Worm (Caenorhabditis elegans) whole organism, midembryonic: ENCODE results near the gene ugt-13.
A peak's percentile ranks its signal among the peaks of the same experiment; 100 is the strongest.

Source experiments
- T22C8.4 ChIP-seq: fragments of 200-800 bp; sonication (Bioruptor generic); IDR thresholded peaks from 2 replicates; pipeline ENCODE4 v1.3.6; 2022; ENCODE audit warnings: missing genetic modification characterization, missing compliant biosample characterization
- cog-1 ChIP-seq: sonication (generic microtip); optimal IDR thresholded peaks from 2 replicates; lab custom pipeline; 2016; ENCODE audit warnings: missing genetic modification characterization, missing compliant biosample characterization
- flt-1 ChIP-seq: fragments of 200-800 bp; sonication (Bioruptor generic); IDR thresholded peaks from 2 replicates; pipeline ENCODE4 v1.3.6; 2022; ENCODE audit warnings: missing genetic modification characterization, missing compliant biosample characterization
- klf-2 ChIP-seq: fragments of 200-800 bp; sonication (Bioruptor generic); conservative IDR thresholded peaks from 2 replicates; pipeline ENCODE4 v1.3.6; 2022; ENCODE audit warnings: missing genetic modification reagents, missing genetic modification characterization, missing compliant biosample characterization
- med-1 ChIP-seq: sonication (generic microtip); optimal IDR thresholded peaks from 2 replicates; lab custom pipeline; 2017; ENCODE audit warnings: missing genetic modification characterization, mild to moderate bottlenecking, missing compliant biosample characterization, antibody characterized with exemption, missing genetic modification reagents; ENCODE audit not compliant: insufficient read depth
- ref-1 ChIP-seq: fragments of 200-800 bp; sonication (Bioruptor generic); conservative IDR thresholded peaks from 2 replicates; pipeline ENCODE4 v1.3.6; 2022; ENCODE audit warnings: missing genetic modification reagents, missing genetic modification characterization, missing compliant biosample characterization
- tab-1 ChIP-seq: fragments of 200-800 bp; sonication (Bioruptor generic); IDR thresholded peaks from 2 replicates; pipeline ENCODE4 v1.3.6; 2022; ENCODE audit warnings: missing genetic modification characterization, missing compliant biosample characterization
- ztf-23 ChIP-seq: fragments of 200-800 bp; sonication (Bioruptor generic); IDR thresholded peaks from 2 replicates; pipeline ENCODE4 v1.3.6; 2022; ENCODE audit warnings: missing genetic modification reagents, missing genetic modification characterization, missing compliant biosample characterization
- ztf-29 ChIP-seq: fragments of 200-800 bp; sonication (Bioruptor generic); IDR thresholded peaks from 2 replicates; pipeline ENCODE4 v1.3.6; 2022; ENCODE audit warnings: missing genetic modification reagents, missing genetic modification characterization, missing compliant biosample characterization

ugt-13 gene

DNA sequence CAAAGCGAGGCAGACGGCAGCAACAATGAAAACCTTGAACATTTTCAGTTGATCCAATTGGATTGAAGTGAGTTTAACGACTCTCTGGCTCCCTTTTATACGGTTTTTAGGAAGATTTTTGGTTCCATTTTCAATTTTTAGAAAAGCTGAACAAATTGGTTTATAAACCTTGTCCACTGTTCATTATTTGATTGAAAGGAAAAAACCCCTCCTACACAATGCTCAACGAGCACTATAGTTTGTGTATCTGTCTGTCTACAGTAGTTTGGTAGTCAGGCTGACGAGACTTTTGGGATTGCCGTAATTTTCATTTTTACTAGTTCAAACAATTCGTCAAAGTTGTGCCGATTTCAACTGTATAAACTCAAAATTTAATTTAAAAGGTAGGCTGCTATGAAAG is 29.4 kb upstream of the ugt-13 start, which contains the start of gene T19H12.15:
TSS of gene T19H12.15 (minus strand) at position 101 of the 400 bp plus-strand sequence.
- no peak for TF ChIP-seq cog-1 (tag; lab: Kevin White, UChicago)
- TF ChIP-seq ref-1, result no peak
- no peak for TF ChIP-seq tab-1
- no peak for TF ChIP-seq ztf-23 (GFP tag; lab: Robert Waterston, UW)
- no peak for TF ChIP-seq T22C8.4 (GFP tag; lab: Robert Waterston, UW)
- TF ChIP-seq ztf-29 (GFP tag; lab: Robert Waterston, UW), result no peak
- TF ChIP-seq klf-2, result no peak

DNA sequence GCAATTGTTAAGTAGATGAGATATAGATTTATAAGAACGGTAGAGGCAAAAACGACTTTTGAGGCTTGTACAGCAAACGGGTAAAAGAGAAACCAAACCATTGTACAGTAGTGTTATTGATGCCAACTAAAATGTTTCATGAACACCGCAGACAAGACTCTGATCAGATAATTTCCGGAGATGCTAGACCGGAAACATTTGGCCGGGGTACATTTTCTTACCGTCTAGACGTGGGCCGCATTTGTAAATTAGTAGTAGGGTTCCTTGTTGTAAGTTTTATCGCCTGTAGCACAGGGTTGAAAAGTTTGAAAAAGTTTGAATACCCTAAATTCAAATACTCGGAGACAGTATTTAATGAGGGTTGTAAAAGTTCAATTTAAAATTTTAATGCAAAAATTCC is 27.3 kb upstream of the ugt-13 start, which contains the start of gene str-32:
TSS of gene str-32 (minus strand) at position 101 of the 400 bp plus-strand sequence.
- TF ChIP-seq med-1 (GFP tag; lab: Kevin White, UChicago) (no peak), tab-1 (no peak), ztf-23 (GFP tag; lab: Robert Waterston, UW) (no peak), ref-1 (no peak), ztf-29 (GFP tag; lab: Robert Waterston, UW) (no peak)

DNA sequence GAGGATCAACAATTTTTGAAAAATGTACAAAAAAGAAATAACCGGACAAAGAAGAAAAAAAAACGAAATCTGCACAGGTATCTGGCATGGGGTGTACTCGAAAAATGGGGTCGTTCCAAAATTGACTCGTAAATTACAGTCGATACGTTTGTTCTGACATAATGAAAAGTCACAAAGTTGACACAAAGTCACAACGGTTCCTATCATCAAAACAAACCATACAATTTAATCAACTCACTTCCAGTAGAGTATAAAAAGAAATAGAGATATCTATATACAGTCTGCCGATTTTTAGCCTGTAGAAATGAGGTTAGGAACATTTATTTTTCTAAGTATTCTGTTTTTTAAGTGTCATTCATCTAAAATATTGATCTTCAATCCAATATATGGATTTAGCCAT is 24.2 kb upstream of the ugt-13 start, which contains the start of gene T19H12.12:
TSS of gene T19H12.12 (plus strand) at position 301 of the 400 bp plus-strand sequence.
- TF ChIP-seq cog-1 (tag; lab: Kevin White, UChicago) (no peak), ref-1 (no peak), ztf-29 (GFP tag; lab: Robert Waterston, UW) (no peak), tab-1 (no peak), flt-1 (GFP tag; lab: Robert Waterston, UW) (no peak), klf-2 (no peak), med-1 (GFP tag; lab: Kevin White, UChicago) (no peak), ztf-23 (GFP tag; lab: Robert Waterston, UW) (no peak), T22C8.4 (GFP tag; lab: Robert Waterston, UW) (no peak)

DNA sequence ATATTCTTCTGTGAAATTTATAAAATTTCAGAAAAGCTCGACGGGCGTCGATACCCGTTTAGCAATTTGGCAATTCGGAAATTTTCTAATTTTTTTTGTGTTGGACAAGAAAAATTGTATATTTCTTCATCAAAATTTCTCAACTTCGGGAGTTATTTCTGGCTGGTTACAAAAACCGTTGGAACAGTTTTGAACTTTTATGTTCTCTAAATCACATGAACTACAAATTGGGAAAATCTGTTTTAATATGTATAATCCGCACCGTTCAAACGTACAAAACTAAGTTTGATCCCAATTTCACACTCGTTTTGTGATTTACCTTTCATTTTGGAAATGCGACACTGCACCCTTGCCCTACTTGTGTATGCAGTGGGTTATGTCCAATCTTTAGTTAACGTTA is 23.3 kb upstream of the ugt-13 start, which contains the start of gene T19H12.3:
TSS of gene T19H12.3 (plus strand) at position 301 of the 400 bp plus-strand sequence.
- TF ChIP-seq med-1 (GFP tag; lab: Kevin White, UChicago), result no peak

DNA sequence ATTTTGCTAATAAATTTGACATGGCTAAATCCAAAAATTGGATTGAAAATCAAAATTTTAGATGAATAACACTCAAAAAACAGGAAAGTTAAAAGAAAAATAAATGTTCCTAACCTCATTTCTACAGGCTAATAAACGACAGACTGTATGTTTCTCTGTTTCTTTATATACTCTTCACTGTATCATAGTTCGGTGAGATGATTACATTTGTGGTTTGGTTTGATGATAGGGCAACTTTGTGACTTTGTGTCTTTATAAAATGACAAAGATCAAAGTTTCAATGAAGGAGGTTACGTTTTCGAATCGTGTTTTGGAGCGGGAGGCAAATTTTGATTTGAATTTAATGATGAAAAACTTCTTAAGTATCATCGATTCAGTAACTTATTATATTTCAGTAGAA is 19.2 kb upstream of the ugt-13 start, which contains the start of gene ugt-12:
TSS of gene ugt-12 (minus strand) at position 153 of the 400 bp plus-strand sequence.
- TF ChIP-seq cog-1 (tag; lab: Kevin White, UChicago), result no peak
- no peak for TF ChIP-seq flt-1 (GFP tag; lab: Robert Waterston, UW)
- no peak for TF ChIP-seq tab-1
- no peak for TF ChIP-seq ztf-23 (GFP tag; lab: Robert Waterston, UW)
- no peak for TF ChIP-seq ztf-29 (GFP tag; lab: Robert Waterston, UW)

DNA sequence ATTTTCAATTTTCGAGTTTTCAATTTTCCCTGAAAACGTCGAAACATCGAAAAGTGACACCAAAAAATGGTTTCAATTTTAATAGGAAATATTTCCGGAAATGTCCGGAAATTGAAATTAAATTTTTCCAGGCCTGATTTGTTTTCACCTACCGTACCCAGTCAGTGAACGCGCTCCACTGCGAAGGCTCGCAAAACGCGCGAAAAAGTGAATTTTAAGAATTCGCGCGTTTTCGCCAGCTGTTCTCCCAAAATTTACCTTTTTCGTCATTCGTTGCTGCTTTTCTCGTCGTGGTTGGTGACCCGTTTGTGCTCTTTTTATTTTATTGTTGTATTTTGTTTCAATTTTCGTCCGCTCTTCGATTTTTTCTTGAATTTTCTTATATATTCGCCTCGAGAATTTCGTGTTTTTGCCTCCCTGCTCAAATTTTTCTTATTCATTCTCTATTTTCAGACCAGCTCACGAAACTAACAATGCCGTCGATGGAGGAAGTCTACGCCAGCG is 18.7 kb upstream of the ugt-13 start, which contains the start of gene T19H12.2:
TSS of gene T19H12.2 (plus strand) at position 454 of the 504 bp plus-strand sequence.
- TF ChIP-seq flt-1 (GFP tag; lab: Robert Waterston, UW) (no peak), med-1 (GFP tag; lab: Kevin White, UChicago) (no peak), tab-1 (no peak), klf-2 (no peak), ztf-29 (GFP tag; lab: Robert Waterston, UW) (no peak)

DNA sequence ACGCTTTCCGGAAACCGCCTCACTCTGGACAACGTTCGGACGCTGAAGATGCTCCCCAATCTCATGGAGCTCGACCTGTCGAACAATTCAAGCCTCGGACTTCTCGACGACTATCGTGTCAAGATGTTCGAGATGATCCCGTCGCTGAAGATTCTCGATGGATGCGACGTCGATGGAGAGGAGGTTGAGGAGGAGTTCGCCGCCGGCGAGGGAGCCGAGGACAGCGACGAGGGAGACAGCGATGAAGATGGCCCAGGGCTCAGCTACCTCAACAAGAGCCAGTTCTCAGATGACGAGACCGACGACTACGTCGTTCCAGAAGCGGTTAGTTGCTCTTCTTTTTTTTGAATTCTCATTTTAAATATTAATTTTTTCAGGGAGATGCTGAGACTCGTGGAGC is 17.9 kb upstream of the ugt-13 start:
- 0 out of 2 replicates have a peak, but pooled peaks have one; percentile 39 for TF ChIP-seq tab-1
- no peak for TF ChIP-seq klf-2

DNA sequence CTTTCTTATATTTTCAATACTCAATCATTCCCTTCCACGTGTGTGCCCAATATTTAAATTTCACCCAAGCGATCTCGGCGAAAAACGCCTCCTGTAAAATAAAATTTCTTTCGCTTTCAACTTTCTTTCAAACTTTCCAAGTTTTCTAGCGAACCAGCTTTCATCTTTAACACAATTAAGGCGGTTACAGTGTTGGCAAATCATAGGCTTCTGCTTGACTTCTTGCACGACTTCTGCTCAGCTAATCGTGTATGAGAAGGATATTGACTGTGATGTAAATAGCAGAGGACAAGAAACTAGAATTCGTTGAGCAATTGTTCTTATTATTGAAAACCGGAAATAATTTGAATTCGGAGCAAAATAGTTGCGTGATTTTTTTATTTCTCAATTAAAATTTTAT is 17.4 kb upstream of the ugt-13 start:
- TF ChIP-seq T22C8.4 (GFP tag; lab: Robert Waterston, UW), result no peak
- TF ChIP-seq tab-1, result no peak
- TF ChIP-seq cog-1 (tag; lab: Kevin White, UChicago), result no peak
- no peak for TF ChIP-seq ztf-23 (GFP tag; lab: Robert Waterston, UW)
- TF ChIP-seq ref-1, result no peak
- TF ChIP-seq klf-2, result no peak
- no peak for TF ChIP-seq flt-1 (GFP tag; lab: Robert Waterston, UW)
- no peak for TF ChIP-seq ztf-29 (GFP tag; lab: Robert Waterston, UW)
- TF ChIP-seq med-1 (GFP tag; lab: Kevin White, UChicago), result no peak

DNA sequence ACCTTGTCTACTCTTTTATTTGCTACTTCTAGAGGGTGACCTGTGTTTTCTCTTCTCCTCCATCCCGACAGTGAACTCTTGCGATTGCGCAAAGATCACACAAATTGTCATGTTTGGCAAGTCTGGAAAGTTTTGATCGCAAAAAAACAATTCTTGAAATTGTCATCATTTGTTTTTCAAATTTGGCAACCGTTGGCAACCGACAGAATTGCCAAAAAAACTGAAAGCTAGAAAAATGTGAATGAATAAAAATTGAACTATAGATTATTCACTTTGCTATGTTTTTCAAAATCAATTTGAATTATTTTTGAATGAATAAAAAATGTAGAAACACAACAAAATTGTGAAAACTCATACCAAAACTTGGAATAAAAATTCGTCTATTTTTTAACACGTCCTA is 13.7 kb upstream of the ugt-13 start, which contains the start of gene ugt-11:
TSS of gene ugt-11 (minus strand) at position 101 of the 400 bp plus-strand sequence.
- TF ChIP-seq flt-1 (GFP tag; lab: Robert Waterston, UW) (no peak), klf-2 (no peak), ztf-29 (GFP tag; lab: Robert Waterston, UW) (no peak), tab-1 (no peak), ztf-23 (GFP tag; lab: Robert Waterston, UW) (no peak), cog-1 (tag; lab: Kevin White, UChicago) (no peak), T22C8.4 (GFP tag; lab: Robert Waterston, UW) (no peak), ref-1 (no peak), med-1 (GFP tag; lab: Kevin White, UChicago) (no peak)

DNA sequence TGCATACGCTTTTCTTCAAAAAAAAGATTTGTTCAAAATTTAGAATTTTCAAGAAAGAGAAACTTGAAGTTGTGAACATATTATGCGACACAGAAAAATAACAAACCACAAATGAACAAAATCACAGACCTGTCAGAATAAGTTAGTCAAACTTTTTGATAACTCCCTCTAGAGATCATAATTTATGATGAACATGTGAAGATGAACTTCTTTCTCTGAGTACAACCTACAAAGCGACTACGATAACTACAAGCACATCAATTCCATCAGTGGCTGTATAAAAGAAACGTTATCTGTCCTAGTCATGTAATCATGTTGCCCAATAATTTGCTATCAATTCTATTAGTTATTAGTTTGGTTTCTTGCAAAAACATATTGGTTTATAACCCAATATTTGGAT is 12.9 kb upstream of the ugt-13 start, which contains the start of gene ugt-9:
TSS of gene ugt-9 (plus strand) at position 305 of the 400 bp plus-strand sequence.
- TF ChIP-seq med-1 (GFP tag; lab: Kevin White, UChicago) (no peak), T22C8.4 (GFP tag; lab: Robert Waterston, UW) (no peak), ref-1 (no peak), klf-2 (no peak), ztf-23 (GFP tag; lab: Robert Waterston, UW) (no peak), ztf-29 (GFP tag; lab: Robert Waterston, UW) (no peak), tab-1 (no peak), cog-1 (tag; lab: Kevin White, UChicago) (no peak)
